Worm (Caenorhabditis elegans): ENCODE results near the gene srx-9.
"Not testable (repeated sequence)": the region's sequence is repeated elsewhere in the genome, so short reads cannot be mapped to it uniquely, and the experiment has no call there.

Gene srx-9

DNA sequence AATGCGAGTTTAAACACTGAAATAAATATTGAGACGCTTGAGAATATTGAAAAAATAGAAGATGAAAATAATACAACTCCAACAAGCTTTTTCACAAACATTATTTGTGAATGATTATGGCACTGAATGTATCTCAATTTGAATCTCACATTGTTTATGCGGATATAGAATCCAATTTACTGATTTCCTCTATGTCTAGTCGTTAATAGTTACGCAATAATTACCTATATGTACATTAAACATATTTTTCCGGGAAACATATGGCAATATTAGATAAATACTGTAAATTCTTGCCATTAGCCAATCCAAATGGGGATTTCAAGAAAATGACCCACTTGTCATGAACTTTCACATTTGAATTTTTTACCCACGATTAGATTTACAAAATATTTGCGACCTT is at the start of gene srx-9:
TSS of gene srx-9 (minus strand) at position 101 of the 400 bp plus-strand sequence.
- no peak for TF ChIP-seq nhr-11 (tag; optimal IDR thresholded peaks at IDR 0.05)
- TF ChIP-seq aly-2 (tag; optimal IDR thresholded peaks at IDR 0.05), result no peak
- no peak for TF ChIP-seq nhr-47 (tag; optimal IDR thresholded peaks at IDR 0.05)
- no peak for TF ChIP-seq ztf-11 (tag; optimal IDR thresholded peaks at IDR 0.05)
- TF ChIP-seq aha-1 (tag; optimal IDR thresholded peaks at IDR 0.05), result no peak
- TF ChIP-seq irx-1 (tag; optimal IDR thresholded peaks at IDR 0.05), result no peak
- no peak for TF ChIP-seq rnt-1 (tag; optimal IDR thresholded peaks at IDR 0.05)
- TF ChIP-seq fkh-8 (tag; optimal IDR thresholded peaks at IDR 0.05), result no peak
- TF ChIP-seq jun-1 (tag; optimal IDR thresholded peaks at IDR 0.05), result no peak
- TF ChIP-seq skn-1 (tag; optimal IDR thresholded peaks at IDR 0.05), result no peak
- TF ChIP-seq ceh-88 (GFP tag; IDR thresholded peaks at IDR 0.05), result no peak
- TF ChIP-seq unc-62 (GFP tag; optimal IDR thresholded peaks at IDR 0.05), result no peak
- TF ChIP-seq xbp-1 (tag; optimal IDR thresholded peaks at IDR 0.05), result no peak
- TF ChIP-seq ceh-90 (tag; optimal IDR thresholded peaks at IDR 0.05), result no peak
- TF ChIP-seq lsy-2 (tag; optimal IDR thresholded peaks at IDR 0.05), result no peak
- no peak for TF ChIP-seq zag-1 (tag; optimal IDR thresholded peaks at IDR 0.05)

DNA sequence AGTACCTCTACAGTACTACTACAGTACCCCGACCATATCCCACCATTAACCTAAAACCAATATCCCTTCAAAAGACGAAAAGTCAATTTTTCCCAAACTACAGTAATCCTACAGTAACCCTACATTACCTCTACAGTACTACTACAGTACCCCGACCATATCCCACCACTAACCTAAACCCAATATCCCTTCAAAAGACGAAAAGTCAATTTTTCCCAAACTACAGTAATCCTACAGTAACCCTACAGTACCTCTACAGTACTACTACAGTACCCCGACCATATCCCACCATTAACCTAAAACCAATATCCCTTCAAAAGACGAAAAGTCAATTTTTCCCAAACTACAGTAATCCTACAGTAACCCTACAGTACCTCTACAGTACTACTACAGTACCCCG is 49.1 kb upstream of the srx-9 start, which contains the start of gene nhr-141:
TSS of gene nhr-141 (plus strand) at position 331 of the 400 bp plus-strand sequence.
- TF ChIP-seq fkh-4 (tag; optimal IDR thresholded peaks at IDR 0.05; ENCODE audit: borderline replicate concordance); aly-2 (tag; optimal IDR thresholded peaks at IDR 0.05); lin-39 (tag; optimal IDR thresholded peaks at IDR 0.05): not testable (repeated sequence)

DNA sequence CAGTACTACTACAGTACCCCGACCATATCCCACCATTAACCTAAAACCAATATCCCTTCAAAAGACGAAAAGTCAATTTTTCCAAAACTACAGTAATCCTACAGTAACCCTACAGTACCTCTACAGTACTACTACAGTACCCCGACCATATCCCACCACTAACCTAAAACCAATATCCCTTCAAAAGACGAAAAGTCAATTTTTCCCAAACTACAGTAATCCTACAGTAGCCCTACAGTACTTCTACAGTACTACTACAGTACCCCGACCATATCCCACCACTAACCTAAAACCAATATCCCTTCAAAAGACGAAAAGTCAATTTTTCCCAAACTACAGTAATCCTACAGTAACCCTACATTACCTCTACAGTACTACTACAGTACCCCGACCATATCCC is 48.2 kb upstream of the srx-9 start:
- TF ChIP-seq ets-5 (GFP tag; IDR thresholded peaks at IDR 0.05) (0 out of 2 replicates have a peak, but pooled peaks have one; percentile 52), mab-9 (GFP tag; IDR thresholded peaks at IDR 0.05) (peak; percentile 75), unc-98 (GFP tag; IDR thresholded peaks at IDR 0.05) (peak; percentile 53; the same call in 1 of the 2 replicates)

DNA sequence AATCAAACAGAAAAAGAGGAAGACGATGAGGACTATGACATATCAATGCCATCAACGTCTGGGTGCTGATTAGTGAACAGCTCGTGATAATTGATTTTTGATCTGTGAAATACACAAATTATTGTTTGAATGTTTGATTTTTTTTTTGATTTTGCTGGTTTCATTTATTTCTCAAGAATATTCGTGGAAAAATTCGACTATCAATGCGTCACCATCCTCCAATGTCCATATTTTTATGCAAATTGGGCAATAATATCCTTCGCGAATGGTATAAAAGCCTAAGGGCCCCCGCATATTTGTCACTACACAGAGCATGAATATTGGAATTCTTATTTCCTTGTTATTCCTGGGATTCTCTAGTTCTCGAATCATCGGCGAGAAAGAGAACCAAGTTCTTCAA is 44.5 kb upstream of the srx-9 start, which contains the start of gene try-13:
TSS of gene try-13 (plus strand) at position 301 of the 400 bp plus-strand sequence.
- TF ChIP-seq unc-130 (tag; optimal IDR thresholded peaks at IDR 0.05) (no peak), efl-1 (optimal IDR thresholded peaks at IDR 0.05) (no peak), efl-1 (GFP tag; optimal IDR thresholded peaks at IDR 0.05 in 1 of 2) (peak in 1 of 2 experiments; percentile 36), ceh-82 (tag; optimal IDR thresholded peaks at IDR 0.05) (no peak)

DNA sequence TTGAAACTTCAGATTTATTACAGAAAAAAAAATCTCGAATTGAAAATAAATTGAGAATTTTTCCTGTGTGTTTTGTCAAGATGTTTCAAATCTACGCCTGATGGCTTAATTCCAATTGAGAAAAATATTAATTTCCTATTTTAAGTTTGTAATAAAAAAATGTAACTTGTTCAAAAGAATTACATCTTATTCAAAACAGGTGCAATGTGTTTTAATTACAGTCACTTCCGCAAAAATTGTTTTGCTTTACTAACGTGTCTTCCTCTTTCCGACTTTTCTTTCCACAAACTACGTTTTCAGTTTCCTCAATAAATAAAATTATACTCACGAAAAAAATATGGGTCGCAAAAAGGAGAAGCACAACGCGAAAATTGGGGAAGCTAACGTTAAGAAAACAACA is 42.7 kb upstream of the srx-9 start, which contains the start of gene F25E5.16:
TSS of gene F25E5.16 (plus strand) at position 301 of the 400 bp plus-strand sequence.
- TF ChIP-seq efl-1 (optimal IDR thresholded peaks at IDR 0.05) (no peak), efl-1 (GFP tag; optimal IDR thresholded peaks at IDR 0.05 in 1 of 2) (peak in 1 of 2 experiments; percentile 58), pqm-1 (tag; optimal IDR thresholded peaks at IDR 0.05) (no peak)

DNA sequence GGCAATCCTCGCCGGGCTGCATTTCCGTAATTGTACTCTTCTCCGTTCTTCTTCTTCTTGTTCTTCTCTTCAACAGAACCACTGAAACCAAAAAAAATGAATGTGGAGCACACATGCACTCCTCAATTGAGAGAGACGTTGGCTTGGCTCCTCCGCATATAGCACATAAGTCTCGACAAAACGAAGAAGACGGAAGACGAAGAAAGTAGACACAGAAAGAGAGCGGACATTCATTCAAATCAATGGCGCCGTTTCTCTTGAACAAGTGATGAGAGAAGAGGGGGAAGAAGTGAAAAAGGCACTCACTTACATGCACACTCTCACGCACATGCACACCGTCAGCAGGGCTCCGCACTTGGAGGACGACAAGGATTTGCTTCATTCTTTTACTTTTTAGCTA is 42.3 kb upstream of the srx-9 start, which contains the start of gene F25E5.9:
TSS of gene F25E5.9 (minus strand) at position 382 of the 400 bp plus-strand sequence.
- TF ChIP-seq unc-86 (tag; optimal IDR thresholded peaks at IDR 0.05) (peak; percentile 5), efl-3 (GFP tag; optimal IDR thresholded peaks at IDR 0.05) (no peak), elt-3 (tag; optimal IDR thresholded peaks at IDR 0.05) (no peak), nhr-20 (tag; optimal IDR thresholded peaks at IDR 0.05) (no peak), dsc-1 (tag; optimal IDR thresholded peaks at IDR 0.05) (peak; percentile 2), lsy-2 (tag; optimal IDR thresholded peaks at IDR 0.05) (peak in 1 of 2 experiments; percentile 27), F16B12.6 (tag; optimal IDR thresholded peaks at IDR 0.05) (no peak), C34B4.2 (tag; optimal IDR thresholded peaks at IDR 0.05) (no peak), nhr-237 (tag; optimal IDR thresholded peaks at IDR 0.05) (no peak), ceh-88 (GFP tag; IDR thresholded peaks at IDR 0.05) (no peak), mdl-1 (tag; optimal IDR thresholded peaks at IDR 0.05) (no peak), swsn-7 (tag; optimal IDR thresholded peaks at IDR 0.05) (no peak), lin-39 (tag; optimal IDR thresholded peaks at IDR 0.05) (no peak), nhr-76 (tag; optimal IDR thresholded peaks at IDR 0.05) (no peak), ces-1 (GFP tag; optimal IDR thresholded peaks at IDR 0.05) (no peak), efl-1 (optimal IDR thresholded peaks at IDR 0.05) (peak in 1 of 2 experiments; percentile 11), efl-1 (GFP tag; optimal IDR thresholded peaks at IDR 0.05 in 1 of 2) (no peak), aly-2 (tag; optimal IDR thresholded peaks at IDR 0.05) (no peak), nhr-85 (tag) (no peak), irx-1 (tag; optimal IDR thresholded peaks at IDR 0.05) (no peak), unc-30 (tag; optimal IDR thresholded peaks at IDR 0.05) (no peak), isw-1 (GFP tag; IDR thresholded peaks at IDR 0.05) (no peak), nhr-90 (tag; optimal IDR thresholded peaks at IDR 0.05; ENCODE audit: poor library complexity) (no peak), sptf-1 (tag; optimal IDR thresholded peaks at IDR 0.05) (no peak), snpc-4 (tag; optimal IDR thresholded peaks at IDR 0.05) (no peak)

Data from whole organism, L1 larva.